Worm (Caenorhabditis elegans): ENCODE data around the gene srd-4.

DNA sequence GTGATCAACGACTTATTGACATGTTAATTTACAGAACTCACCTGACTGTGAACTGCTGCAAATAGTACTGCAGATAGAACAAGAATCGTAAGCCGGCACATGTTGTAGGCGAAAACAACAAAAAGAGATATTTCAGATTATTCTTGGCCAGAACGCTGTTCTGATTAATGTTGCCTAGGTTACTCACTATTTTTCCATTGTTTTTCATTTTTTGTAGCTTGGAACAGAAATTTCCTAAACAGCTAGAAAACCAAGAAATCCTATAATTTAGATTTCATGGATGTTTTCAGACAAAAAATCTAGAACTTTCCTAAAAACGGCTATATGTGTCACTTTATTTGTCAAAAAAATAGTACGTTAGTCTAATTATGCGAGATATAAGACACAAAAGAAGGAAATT lies 30.2 kb upstream of the srd-4 start, which contains the start of gene C27A7.9:
- TF ChIP-seq him-1 (tag; optimal IDR thresholded peaks at IDR 0.05) = no peak
- TF ChIP-seq dao-5 (tag; optimal IDR thresholded peaks at IDR 0.05) = no peak
